Worm (Caenorhabditis elegans): Measurements from ENCODE around the gene mab-9.

mab-9 gene

ce11 chrII:506069-506468 lies 9.8 kb upstream of the mab-9 start (continued):
- TF ChIP-seq blmp-1 (tag; optimal IDR thresholded peaks at IDR 0.05): peak; percentile 9
- TF ChIP-seq fkh-10 (GFP tag; optimal IDR thresholded peaks at IDR 0.05): peak; percentile 6
- no peak for TF ChIP-seq mep-1 (tag; optimal IDR thresholded peaks at IDR 0.05)
- peak; percentile 64 to 75 for TF ChIP-seq lsy-2 (tag; optimal IDR thresholded peaks at IDR 0.05)
- peak; percentile 45 for TF ChIP-seq sox-4 (tag; optimal IDR thresholded peaks at IDR 0.05)
- no peak for TF ChIP-seq nhr-237 (tag; optimal IDR thresholded peaks at IDR 0.05)
- no peak for TF ChIP-seq mef-2 (tag; optimal IDR thresholded peaks at IDR 0.05)

- TF ChIP-seq ceh-90 (tag; optimal IDR thresholded peaks at IDR 0.05) (no peak), C34B4.2 (tag; optimal IDR thresholded peaks at IDR 0.05) (no peak), ceh-88 (GFP tag; IDR thresholded peaks at IDR 0.05) (no peak), sptf-1 (tag; optimal IDR thresholded peaks at IDR 0.05) (no peak), mab-9 (GFP tag; IDR thresholded peaks at IDR 0.05) (no peak), tbx-2 (tag; optimal IDR thresholded peaks at IDR 0.05) (no peak), unc-86 (tag; optimal IDR thresholded peaks at IDR 0.05) (no peak), fkh-10 (GFP tag; optimal IDR thresholded peaks at IDR 0.05) (no peak), sup-37 (GFP tag; optimal IDR thresholded peaks at IDR 0.05) (no peak), efl-3 (GFP tag; optimal IDR thresholded peaks at IDR 0.05) (no peak), pax-3 (tag; optimal IDR thresholded peaks at IDR 0.05) (no peak), elt-2 (tag; optimal IDR thresholded peaks at IDR 0.05) (no peak)
These were observed 7.2 kb upstream of the mab-9 start for ce11 chrII:508603-509002.

DNA sequence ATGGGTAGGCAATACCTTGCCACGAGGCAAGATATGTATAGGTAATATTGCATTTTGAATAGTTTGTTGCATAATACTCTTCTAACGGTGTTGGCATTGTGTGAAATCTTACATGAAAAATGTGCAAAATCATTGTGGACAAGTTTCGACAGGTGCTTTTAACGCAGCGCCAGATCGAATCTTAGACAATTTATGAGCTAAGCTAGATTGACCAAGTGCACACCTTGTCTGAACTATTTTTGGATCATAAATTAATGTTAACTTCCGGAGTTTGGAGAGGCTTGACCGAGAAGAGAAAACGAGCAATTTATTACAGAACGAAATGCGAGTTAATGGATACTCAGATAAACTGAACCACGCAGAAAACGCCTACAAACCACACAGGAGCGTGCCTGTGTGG lies 6.6 kb upstream of the mab-9 start, which contains the start of gene srh-105:
Gene srh-105 (minus strand): TSS at position 101 of the 400 bp plus-strand sequence.
- TF ChIP-seq lin-35 (GFP tag; optimal IDR thresholded peaks at IDR 0.05): no peak
- TF ChIP-seq nhr-76 (tag; optimal IDR thresholded peaks at IDR 0.05): no peak
- TF ChIP-seq mep-1 (tag; optimal IDR thresholded peaks at IDR 0.05): no peak
- no peak for TF ChIP-seq jun-1 (tag; optimal IDR thresholded peaks at IDR 0.05)
- no peak for TF ChIP-seq egl-27 (tag; optimal IDR thresholded peaks at IDR 0.05)
- TF ChIP-seq blmp-1 (tag; optimal IDR thresholded peaks at IDR 0.05): no peak
- TF ChIP-seq nhr-77 (tag; optimal IDR thresholded peaks at IDR 0.05): no peak
- no peak for TF ChIP-seq tlp-1 (tag; optimal IDR thresholded peaks at IDR 0.05)
- no peak for TF ChIP-seq alr-1 (tag; optimal IDR thresholded peaks at IDR 0.05; ENCODE audit: borderline replicate concordance)
- TF ChIP-seq efl-3 (GFP tag; optimal IDR thresholded peaks at IDR 0.05): no peak
- TF ChIP-seq vab-15 (tag; optimal IDR thresholded peaks at IDR 0.05): no peak
- no peak for TF ChIP-seq ama-1 (optimal IDR thresholded peaks at IDR 0.05)
- TF ChIP-seq nhr-19 (GFP tag; conservative IDR thresholded peaks at IDR 0.05): no peak
- no peak for TF ChIP-seq aly-2 (tag; optimal IDR thresholded peaks at IDR 0.05)
- no peak for TF ChIP-seq Y116A8C.19 (tag; optimal IDR thresholded peaks at IDR 0.05; ENCODE audit: borderline replicate concordance)
- no peak for TF ChIP-seq hpl-2 (GFP tag; optimal IDR thresholded peaks at IDR 0.05)
- no peak for TF ChIP-seq nhr-12 (tag; optimal IDR thresholded peaks at IDR 0.05)

DNA sequence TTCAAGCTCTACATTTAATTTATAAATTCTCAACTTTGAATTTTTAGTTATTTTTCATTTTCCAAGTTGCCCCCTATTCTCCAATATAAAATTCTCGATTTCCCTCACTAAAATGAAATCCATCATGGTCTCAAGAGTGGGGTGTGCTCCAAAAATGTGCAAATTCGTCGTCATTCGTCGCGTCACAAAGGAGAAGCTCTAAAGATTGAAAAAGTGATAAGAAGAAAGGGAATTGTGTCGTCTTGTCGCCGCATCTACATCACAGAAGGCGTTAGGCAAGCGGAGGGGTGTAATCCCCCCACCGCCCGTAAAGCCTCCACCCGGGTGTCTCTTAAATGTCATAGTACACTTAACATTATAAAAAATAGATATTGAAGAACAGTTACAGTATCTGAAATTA lies 3.9 kb upstream of the mab-9 start:
- TF ChIP-seq mab-9 (GFP tag; IDR thresholded peaks at IDR 0.05) (peak; percentile 58; the same call in 1 of the 2 replicates), nhr-76 (tag; optimal IDR thresholded peaks at IDR 0.05) (no peak)

DNA sequence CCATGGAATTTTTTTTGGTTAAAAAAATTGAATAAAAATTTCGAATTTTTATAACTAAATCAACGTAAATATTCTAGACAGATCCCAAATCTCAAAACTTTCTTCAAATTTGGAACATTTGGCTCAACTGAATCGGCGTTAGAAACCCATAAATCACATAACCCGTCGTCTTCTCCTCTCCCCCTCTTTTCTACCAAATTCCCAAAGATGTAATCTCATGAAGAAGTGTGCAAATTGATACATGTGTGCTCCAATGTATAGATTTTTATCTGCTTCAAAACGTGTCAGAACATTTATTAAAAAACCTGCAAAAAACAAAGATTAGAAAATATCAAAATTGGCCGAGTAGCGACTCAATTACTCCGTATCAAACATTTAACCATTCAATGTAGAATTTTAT lies 3.2 kb upstream of the mab-9 start:
- no peak for TF ChIP-seq unc-30 (tag; optimal IDR thresholded peaks at IDR 0.05)
- no peak for TF ChIP-seq lin-39 (tag; optimal IDR thresholded peaks at IDR 0.05)

ce11 chrII:521720-522119 lies 5.9 kb downstream of the mab-9 start:
- TF ChIP-seq nhr-84 (tag; optimal IDR thresholded peaks at IDR 0.05) (no peak), elt-2 (tag; optimal IDR thresholded peaks at IDR 0.05) (peak; percentile 51)

Measured in whole organism, L1 larva.